Fruit fly (Drosophila melanogaster) whole organism, embryonic: ENCODE results near the gene senju.

ENCODE experiments used
- Asciz ChIP-seq: fragments of 200-800 bp; sonication (Bioruptor generic); optimal IDR thresholded peaks from 2 replicates; lab custom pipeline; 2017; ENCODE audit warnings: missing biosample characterization, mild to moderate bottlenecking, missing genetic modification characterization, missing genetic modification reagents
- Atf3 ChIP-seq: fragments of 200-800 bp; sonication (Bioruptor generic); optimal IDR thresholded peaks from 3 replicates; lab custom pipeline; 2016; ENCODE audit warnings: missing biosample characterization, missing genetic modification characterization
- BEAF-32 ChIP-seq: fragments of 200-800 bp; sonication (Bioruptor generic); optimal IDR thresholded peaks from 3 replicates; lab custom pipeline; 2017; ENCODE audit warnings: missing biosample characterization, missing genetic modification characterization, mild to moderate bottlenecking, moderate library complexity, missing genetic modification reagents
- CG10979 ChIP-seq: fragments of 200-800 bp; sonication (Bioruptor generic); optimal IDR thresholded peaks from 2 replicates; lab custom pipeline; 2018; ENCODE audit warnings: missing biosample characterization, mild to moderate bottlenecking, missing genetic modification characterization, moderate library complexity
- CG11695 ChIP-seq: fragments of 200-800 bp; sonication (Bioruptor generic); IDR thresholded peaks from 3 replicates; pipeline ENCODE4 v1.3.6; 2022; ENCODE audit warnings: missing biosample characterization, missing genetic modification characterization
- CG14050 ChIP-seq: fragments of 200-800 bp; sonication (Bioruptor generic); IDR thresholded peaks from 3 replicates; pipeline ENCODE4 v1.3.6; 2022; ENCODE audit warnings: missing biosample characterization, missing genetic modification characterization
- CG1792 ChIP-seq: fragments of 200-800 bp; sonication (Bioruptor generic); optimal IDR thresholded peaks from 2 replicates; lab custom pipeline; 2016; ENCODE audit warnings: missing biosample characterization, missing genetic modification characterization
- CG18262 ChIP-seq: fragments of 200-800 bp; optimal IDR thresholded peaks from 3 replicates; lab custom pipeline; 2019; ENCODE audit warnings: missing biosample characterization, mild to moderate bottlenecking, missing genetic modification characterization, moderate library complexity
- CG18599 ChIP-seq: fragments of 200-800 bp; sonication (Bioruptor generic); optimal IDR thresholded peaks from 3 replicates; lab custom pipeline; 2017; ENCODE audit warnings: missing biosample characterization, missing genetic modification characterization, mild to moderate bottlenecking, moderate library complexity, missing genetic modification reagents
- CG3847 ChIP-seq: fragments of 200-800 bp; sonication (Bioruptor generic); IDR thresholded peaks from 2 replicates; pipeline ENCODE4 v1.3.6; 2022; ENCODE audit warnings: missing biosample characterization, missing genetic modification characterization
- CG42726 ChIP-seq: fragments of 200-800 bp; sonication (Bioruptor generic); IDR thresholded peaks from 2 replicates; pipeline ENCODE4 v1.3.6; 2022; ENCODE audit warnings: missing biosample characterization, missing genetic modification characterization; ENCODE audit not compliant: partially characterized antibody
- CG4404 ChIP-seq: fragments of 200-800 bp; sonication (Bioruptor generic); IDR thresholded peaks from 2 replicates; pipeline ENCODE4 v1.3.6; 2022; ENCODE audit warnings: missing biosample characterization, missing genetic modification characterization
- CG4707 ChIP-seq: fragments of 200-800 bp; sonication (Bioruptor generic); optimal IDR thresholded peaks from 2 replicates; lab custom pipeline; 2018; ENCODE audit warnings: missing biosample characterization, mild to moderate bottlenecking, missing genetic modification characterization, moderate library complexity
- CG6175 ChIP-seq: fragments of 200-800 bp; sonication (Bioruptor generic); IDR thresholded peaks from 3 replicates; pipeline ENCODE4 v1.3.6; 2022; ENCODE audit warnings: missing biosample characterization, missing genetic modification characterization
- CG6654 ChIP-seq: fragments of 200-800 bp; sonication (Bioruptor generic); optimal IDR thresholded peaks from 2 replicates; lab custom pipeline; 2017; ENCODE audit warnings: missing biosample characterization, mild to moderate bottlenecking, missing genetic modification characterization
- CG6683 ChIP-seq: fragments of 200-800 bp; sonication (Bioruptor generic); optimal IDR thresholded peaks from 2 replicates; lab custom pipeline; 2017; ENCODE audit warnings: missing biosample characterization, mild to moderate bottlenecking, missing genetic modification characterization, missing genetic modification reagents
- CG7745 ChIP-seq: fragments of 200-800 bp; sonication (Bioruptor generic); optimal IDR thresholded peaks from 2 replicates; lab custom pipeline; 2018; ENCODE audit warnings: missing biosample characterization, mild to moderate bottlenecking, missing genetic modification characterization, moderate library complexity
- CG8290 ChIP-seq, 3 experiments: fragments of 200-800 bp; sonication (Bioruptor generic); optimal IDR thresholded peaks; 2 replicates each; lab custom pipeline; 2016 to 2019; ENCODE audit warnings: missing biosample characterization in 3 of 3, missing genetic modification characterization in 3 of 3, mild to moderate bottlenecking in 2 of 3, moderate library complexity in 1 of 3
- CrebB ChIP-seq: fragments of 200-800 bp; sonication (Bioruptor generic); optimal IDR thresholded peaks from 3 replicates; lab custom pipeline; 2018; ENCODE audit warnings: missing biosample characterization, mild to moderate bottlenecking, missing genetic modification characterization
- HLH3B ChIP-seq: fragments of 200-800 bp; sonication (Bioruptor generic); IDR thresholded peaks from 2 replicates; pipeline ENCODE4 v1.3.6; 2022; ENCODE audit warnings: missing biosample characterization, missing genetic modification characterization
- HmgD ChIP-seq: fragments of 200-800 bp; sonication (Bioruptor generic); optimal IDR thresholded peaks from 3 replicates; lab custom pipeline; 2016; ENCODE audit warnings: missing biosample characterization, missing genetic modification characterization
- Hmx ChIP-seq: fragments of 200-800 bp; sonication (Bioruptor generic); optimal IDR thresholded peaks from 2 replicates; lab custom pipeline; 2016; ENCODE audit warnings: missing biosample characterization, missing genetic modification characterization
- Hr3 ChIP-seq: fragments of 200-800 bp; sonication (Bioruptor generic); optimal IDR thresholded peaks from 3 replicates; lab custom pipeline; 2016; ENCODE audit warnings: missing biosample characterization, missing genetic modification characterization
- Hr39 ChIP-seq: fragments of >200 bp; optimal IDR thresholded peaks from 2 replicates; lab custom pipeline; 2017
- Med ChIP-seq: fragments of 200-800 bp; sonication (Bioruptor generic); peaks from one replicate; lab custom pipeline; 2016; ENCODE audit warnings: missing biosample characterization, missing genetic modification characterization, mild to moderate bottlenecking, inconsistent platforms, moderate library complexity
- Neu2 ChIP-seq: fragments of 200-800 bp; sonication (Bioruptor generic); optimal IDR thresholded peaks from 3 replicates; lab custom pipeline; 2016; ENCODE audit warnings: missing biosample characterization, missing genetic modification characterization, borderline replicate concordance
- Nf-YC ChIP-seq: fragments of 200-800 bp; optimal IDR thresholded peaks from 3 replicates; lab custom pipeline; 2019; ENCODE audit warnings: missing biosample characterization, mild to moderate bottlenecking, missing genetic modification characterization, moderate library complexity
- Oli ChIP-seq: fragments of 200-800 bp; sonication (Bioruptor generic); optimal IDR thresholded peaks from 2 replicates; lab custom pipeline; 2018; ENCODE audit warnings: missing biosample characterization, mild to moderate bottlenecking, missing genetic modification characterization, moderate library complexity
- Sin3A ChIP-seq: fragments of >200 bp; optimal IDR thresholded peaks from 2 replicates; lab custom pipeline; 2018
- az2 ChIP-seq: fragments of 200-800 bp; sonication (Bioruptor generic); optimal IDR thresholded peaks from 3 replicates; lab custom pipeline; 2016; ENCODE audit warnings: missing biosample characterization, missing genetic modification characterization
- btn ChIP-seq: fragments of 200-800 bp; sonication (Bioruptor generic); optimal IDR thresholded peaks from 2 replicates; lab custom pipeline; 2016; ENCODE audit warnings: missing biosample characterization, missing genetic modification characterization
- danr ChIP-seq: fragments of 200-800 bp; sonication (Bioruptor generic); IDR thresholded peaks from 2 replicates; pipeline ENCODE4 v1.3.6; 2022; ENCODE audit warnings: missing biosample characterization, missing genetic modification characterization
- dati ChIP-seq: fragments of 200-800 bp; sonication (Bioruptor generic); IDR thresholded peaks from 2 replicates; pipeline ENCODE4 v1.3.6; 2022; ENCODE audit warnings: missing biosample characterization, missing genetic modification characterization
- dysf ChIP-seq: fragments of 200-800 bp; sonication (Bioruptor generic); IDR thresholded peaks from 3 replicates; pipeline ENCODE4 v1.3.6; 2022; ENCODE audit warnings: missing biosample characterization, missing genetic modification characterization
- emc ChIP-seq: fragments of 200-800 bp; sonication (Bioruptor generic); optimal IDR thresholded peaks from 2 replicates; lab custom pipeline; 2016; ENCODE audit warnings: missing biosample characterization, missing genetic modification characterization
- insv ChIP-seq, 2 experiments: fragments of 200-800 bp; sonication (Bioruptor generic); optimal IDR thresholded peaks; 3 replicates each; lab custom pipeline; 2016 to 2018; ENCODE audit warnings: missing biosample characterization in 2 of 2, missing genetic modification characterization in 2 of 2
- mld ChIP-seq: fragments of 200-800 bp; sonication (Bioruptor generic); IDR thresholded peaks from 3 replicates; pipeline ENCODE4 v1.3.6; 2022; ENCODE audit warnings: missing biosample characterization, missing genetic modification characterization; ENCODE audit not compliant: partially characterized antibody
- nmo ChIP-seq: fragments of 200-800 bp; sonication (Bioruptor generic); optimal IDR thresholded peaks from 2 replicates; lab custom pipeline; 2018; ENCODE audit warnings: missing biosample characterization, mild to moderate bottlenecking, missing genetic modification characterization, moderate library complexity
- org-1 ChIP-seq: fragments of 200-800 bp; sonication (Bioruptor generic); optimal IDR thresholded peaks from 2 replicates; lab custom pipeline; 2017; ENCODE audit warnings: missing biosample characterization, missing genetic modification characterization
- slou ChIP-seq: fragments of 200-800 bp; sonication (Bioruptor generic); optimal IDR thresholded peaks from 3 replicates; lab custom pipeline; 2016; ENCODE audit warnings: missing biosample characterization, missing genetic modification characterization
- slp2 ChIP-seq: fragments of 200-800 bp; sonication (Bioruptor generic); optimal IDR thresholded peaks from 2 replicates; lab custom pipeline; 2016; ENCODE audit warnings: missing biosample characterization, missing genetic modification characterization
- sqz ChIP-seq: fragments of 200-800 bp; sonication (Bioruptor generic); optimal IDR thresholded peaks from 3 replicates; lab custom pipeline; 2018; ENCODE audit warnings: missing biosample characterization, mild to moderate bottlenecking, missing genetic modification characterization
- stwl ChIP-seq: fragments of 200-800 bp; sonication (Bioruptor generic); optimal IDR thresholded peaks from 3 replicates; lab custom pipeline; 2018; ENCODE audit warnings: missing biosample characterization, mild to moderate bottlenecking, missing genetic modification characterization, moderate library complexity
- tll ChIP-seq, 2 experiments: fragments of 200-800 bp in 1 of 2; fragments of >200 bp in 1 of 2; sonication (Bioruptor generic) in 1 of 2; optimal IDR thresholded peaks; 2 replicates each; lab custom pipeline; 2017 to 2019; ENCODE audit warnings: missing biosample characterization in 2 of 2, missing genetic modification characterization in 2 of 2, mild to moderate bottlenecking in 1 of 2, moderate library complexity in 1 of 2
- toy ChIP-seq: fragments of 200-800 bp; sonication (Bioruptor generic); IDR thresholded peaks from 2 replicates; pipeline ENCODE4 v1.3.6; 2022; ENCODE audit warnings: missing biosample characterization, missing genetic modification characterization
- vnd ChIP-seq: fragments of 200-800 bp; sonication (Bioruptor generic); IDR thresholded peaks from 3 replicates; pipeline ENCODE4 v1.3.6; 2022; ENCODE audit warnings: missing biosample characterization, missing genetic modification characterization; ENCODE audit not compliant: partially characterized antibody
- zen ChIP-seq: fragments of 200-800 bp; sonication (Bioruptor generic); optimal IDR thresholded peaks from 3 replicates; lab custom pipeline; 2018; ENCODE audit warnings: missing biosample characterization, mild to moderate bottlenecking, missing genetic modification characterization, moderate library complexity
- zfh2 ChIP-seq: fragments of 200-800 bp; sonication (Bioruptor generic); optimal IDR thresholded peaks from 2 replicates; lab custom pipeline; 2016; ENCODE audit warnings: missing biosample characterization, missing genetic modification characterization

The senju gene

dm6 chr2L:5070797-5071579 lies 18.3 kb downstream of the senju start, which contains the start of gene RpL37A (continued):
- peak; percentile 30; the same call in 1 of the 2 replicates for TF ChIP-seq danr
- peak; percentile 86 for TF ChIP-seq emc (GFP tag; lab: Kevin White, UChicago)
- TF ChIP-seq CG4404 (GFP tag; lab: Robert Waterston, UW) = no peak
- TF ChIP-seq org-1 = peak; percentile 61
- TF ChIP-seq Hr3 (GFP tag; lab: Kevin White, UChicago) = peak; percentile 13
- peak; percentile 80 for TF ChIP-seq Asciz (GFP tag; lab: Kevin White, UChicago)
- TF ChIP-seq CG18262 (tag; lab: Kevin White, UChicago) = peak; percentile 69
- peak; percentile 64 for TF ChIP-seq CG6683
- TF ChIP-seq HLH3B (GFP tag; lab: Robert Waterston, UW) = peak; percentile 58; the same call in 1 of the 2 replicates
- peak in 1 of 2 experiments; percentile 73 for TF ChIP-seq insv (GFP tag; optimal IDR thresholded peaks at IDR 0.05; lab: Kevin White, UChicago)
- TF ChIP-seq CG8290 (GFP tag; optimal IDR thresholded peaks at IDR 0.05; lab: Kevin White, UChicago) = peak; percentile 86
- TF ChIP-seq CG8290 (tag; optimal IDR thresholded peaks at IDR 0.05; lab: Kevin White, UChicago) = peak; percentile 81 to 89
- TF ChIP-seq Nf-YC (tag; lab: Kevin White, UChicago) = peak; percentile 70
- TF ChIP-seq mld = no peak
- peak; percentile 17 for TF ChIP-seq Neu2 (GFP tag; lab: Kevin White, UChicago)
- peak; percentile 68 for TF ChIP-seq zen
- TF ChIP-seq Oli = peak; percentile 49
- peak; percentile 4 for TF ChIP-seq CG7745 (tag; lab: Kevin White, UChicago)
- TF ChIP-seq Hr39 (lab: Kevin White, UChicago) = no peak
- TF ChIP-seq CG42726 (GFP tag; lab: Robert Waterston, UW) = peak; percentile 65
- peak; percentile 33 for TF ChIP-seq Sin3A (lab: Kevin White, UChicago)
- peak; percentile 59 for TF ChIP-seq CrebB (tag; lab: Kevin White, UChicago)
- TF ChIP-seq CG6654 (GFP tag; lab: Kevin White, UChicago) = peak; percentile 45
- peak; percentile 53 for TF ChIP-seq CG4707 (GFP tag; lab: Kevin White, UChicago)
- peak; percentile 83 for TF ChIP-seq slp2
- peak; percentile 66 for TF ChIP-seq btn (GFP tag; lab: Kevin White, UChicago)
- TF ChIP-seq slou (GFP tag; lab: Kevin White, UChicago) = peak; percentile 79
- peak; percentile 99 for TF ChIP-seq Med (GFP tag; lab: Kevin White, UChicago)
- peak; percentile 70 for TF ChIP-seq CG1792 (GFP tag; lab: Kevin White, UChicago)
- TF ChIP-seq Hmx (GFP tag; lab: Kevin White, UChicago) = peak; percentile 13
- peak; percentile 69; the same call in 2 of the 3 replicates for TF ChIP-seq CG14050 (GFP tag; lab: Robert Waterston, UW)
- 0 out of 2 replicates have a peak, but pooled peaks have one; percentile 29 for TF ChIP-seq toy (GFP tag; lab: Robert Waterston, UW)
- TF ChIP-seq zfh2 (GFP tag; lab: Kevin White, UChicago) = peak; percentile 29
- TF ChIP-seq vnd (GFP tag; lab: Robert Waterston, UW) = no peak
- peak; percentile 86 for TF ChIP-seq sqz (GFP tag; lab: Kevin White, UChicago)
- peak; percentile 56 for TF ChIP-seq BEAF-32 (GFP tag; lab: Kevin White, UChicago)
- TF ChIP-seq Atf3 (GFP tag; lab: Kevin White, UChicago) = no peak
- 0 out of 2 replicates have a peak, but pooled peaks have one; percentile 21 for TF ChIP-seq dati (GFP tag; lab: Robert Waterston, UW)
- peak; percentile 88 for TF ChIP-seq CG18599 (GFP tag; lab: Kevin White, UChicago)
- peak; percentile 79 for TF ChIP-seq stwl (tag; lab: Kevin White, UChicago)
- peak; percentile 65 for TF ChIP-seq HmgD
- TF ChIP-seq CG6175 (GFP tag; lab: Robert Waterston, UW) = peak; percentile 72; the same call in 2 of the 3 replicates
- no peak for TF ChIP-seq tll (GFP tag; optimal IDR thresholded peaks at IDR 0.05; lab: Kevin White, UChicago)
- peak; percentile 69 for TF ChIP-seq CG10979 (tag; lab: Kevin White, UChicago)
- peak; percentile 77 for TF ChIP-seq CG3847 (GFP tag; lab: Robert Waterston, UW)
- peak; percentile 81 for TF ChIP-seq nmo
- TF ChIP-seq dysf (GFP tag; lab: Robert Waterston, UW) = peak; percentile 55; the same call in 1 of the 3 replicates
- TF ChIP-seq CG11695 (GFP tag; lab: Robert Waterston, UW) = peak; percentile 68
- peak; percentile 52 for TF ChIP-seq az2 (GFP tag; lab: Kevin White, UChicago)
